Fruit fly (Drosophila melanogaster): ENCODE results near the gene CG18666.

The CG18666 gene

DNA sequence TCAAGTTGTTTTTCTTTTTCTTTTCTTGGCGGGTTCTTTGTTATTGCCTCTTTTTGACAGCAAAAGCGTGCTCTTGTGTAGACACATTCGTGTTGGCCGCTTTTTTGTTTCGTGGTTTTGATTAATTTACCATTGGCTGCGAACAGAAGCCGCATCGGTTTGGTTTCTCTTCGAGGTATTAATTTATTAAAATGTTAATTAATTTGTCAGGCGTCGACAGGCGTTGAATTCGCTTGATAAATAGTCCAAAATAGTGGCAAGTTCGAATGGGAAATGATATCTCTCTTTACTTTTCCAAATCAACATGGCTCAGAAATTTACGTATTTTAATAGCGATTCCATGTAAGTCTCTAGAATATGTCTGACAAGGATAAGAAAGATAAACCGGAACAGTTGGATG, at the start of gene CG18666:
TSS of gene CG18666 (plus strand) at position 301 of the 400 bp plus-strand sequence.
- peak; percentile 20 for TF ChIP-seq CG17801 (GFP tag; optimal IDR thresholded peaks at IDR 0.05; ENCODE audit: partially characterized antibody)

DNA sequence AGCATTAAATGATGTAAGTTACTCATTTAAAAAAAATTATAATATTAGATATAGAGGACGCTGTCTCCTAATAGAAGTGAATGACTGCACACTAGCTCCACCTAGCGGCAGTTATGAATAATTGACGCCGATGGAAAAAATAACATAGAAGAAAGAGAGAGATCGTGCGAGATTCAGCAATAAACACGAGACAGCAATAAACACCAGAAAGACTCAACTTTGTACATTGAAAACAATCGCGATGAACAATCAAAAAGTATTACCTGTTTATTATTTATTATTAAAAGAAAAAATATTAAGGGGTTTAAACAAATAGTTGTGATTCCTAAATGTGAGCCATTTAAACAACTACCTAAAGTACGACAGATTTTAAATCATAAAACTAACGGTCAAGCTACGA, 48.5 kb upstream of the CG18666 start:
- peak; percentile 54 for TF ChIP-seq CG17801 (GFP tag; optimal IDR thresholded peaks at IDR 0.05; ENCODE audit: partially characterized antibody)

DNA sequence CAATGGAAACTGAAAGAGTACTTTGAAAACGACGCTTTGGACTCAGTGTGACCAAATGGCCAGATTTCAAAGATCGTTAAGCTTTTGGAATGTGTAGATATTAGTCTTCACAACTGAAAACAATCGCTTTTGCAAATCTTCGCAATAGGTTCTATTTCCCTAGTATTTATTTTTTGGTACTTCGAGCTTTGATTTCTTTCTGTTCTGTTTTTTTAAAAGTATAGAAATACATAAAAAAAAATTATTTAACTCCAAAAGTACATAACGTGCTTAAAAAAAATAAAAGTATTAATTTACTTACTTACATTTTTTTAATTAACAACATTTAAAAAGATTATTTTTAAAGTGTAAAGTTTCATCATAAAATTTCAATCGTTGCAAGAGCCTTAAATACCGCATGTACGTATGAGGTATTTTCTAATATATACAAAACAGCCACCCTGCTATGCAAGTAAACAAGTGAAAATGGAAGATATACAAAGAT, 47.2 kb upstream of the CG18666 start, which contains the start of the genes piwi and CG12253:
TSS of gene piwi (minus strand) at position 51 of the 484 bp plus-strand sequence.
TSS of gene CG12253 (plus strand) at position 437 of the 484 bp plus-strand sequence.
- peak; percentile 6 for TF ChIP-seq CG17801 (GFP tag; optimal IDR thresholded peaks at IDR 0.05; ENCODE audit: partially characterized antibody)

DNA sequence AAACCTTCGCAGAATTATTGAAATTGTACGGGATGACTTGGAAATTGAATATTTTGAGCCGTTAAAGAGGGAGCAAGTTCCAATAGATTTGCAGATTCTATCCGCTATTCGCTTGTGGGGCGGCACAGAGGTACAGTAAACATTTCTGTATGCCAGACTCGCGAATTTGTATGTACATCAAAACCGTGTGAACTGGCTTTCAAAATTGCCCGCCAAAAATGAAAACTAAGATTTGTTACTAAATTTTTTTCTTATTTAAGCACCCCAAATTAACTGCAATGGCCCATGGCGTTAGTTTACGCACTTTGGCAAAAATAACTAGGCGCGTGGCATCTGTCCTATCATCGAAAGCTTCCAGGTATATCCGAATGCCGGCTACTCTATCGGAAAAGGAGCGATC, 46.6 kb upstream of the CG18666 start:
- TF ChIP-seq CG17801 (GFP tag; optimal IDR thresholded peaks at IDR 0.05; ENCODE audit: partially characterized antibody), result no peak

DNA sequence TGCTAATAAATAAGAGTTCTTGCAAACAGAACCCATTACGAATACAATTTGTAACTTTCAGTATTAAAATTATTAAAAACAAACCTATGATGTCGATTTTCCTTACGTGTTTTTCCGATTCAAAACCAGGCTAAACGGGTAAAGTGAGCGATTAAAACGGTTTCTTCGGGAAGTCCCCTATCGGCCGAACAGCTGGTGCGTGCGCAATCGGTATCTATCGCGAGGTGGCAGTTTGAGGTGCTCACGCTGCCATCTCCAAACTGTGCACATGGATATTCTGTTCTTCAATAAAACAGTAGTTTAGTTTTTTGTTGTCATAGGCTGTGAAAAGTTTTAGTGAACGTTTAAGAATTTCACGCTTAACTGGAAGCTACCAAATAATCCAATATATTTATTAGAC, 45.4 kb upstream of the CG18666 start, which contains the start of gene TTLL4A:
TSS of gene TTLL4A (plus strand) at position 240 of the 400 bp plus-strand sequence.
- peak; percentile 38 for TF ChIP-seq CG17801 (GFP tag; optimal IDR thresholded peaks at IDR 0.05; ENCODE audit: partially characterized antibody)

DNA sequence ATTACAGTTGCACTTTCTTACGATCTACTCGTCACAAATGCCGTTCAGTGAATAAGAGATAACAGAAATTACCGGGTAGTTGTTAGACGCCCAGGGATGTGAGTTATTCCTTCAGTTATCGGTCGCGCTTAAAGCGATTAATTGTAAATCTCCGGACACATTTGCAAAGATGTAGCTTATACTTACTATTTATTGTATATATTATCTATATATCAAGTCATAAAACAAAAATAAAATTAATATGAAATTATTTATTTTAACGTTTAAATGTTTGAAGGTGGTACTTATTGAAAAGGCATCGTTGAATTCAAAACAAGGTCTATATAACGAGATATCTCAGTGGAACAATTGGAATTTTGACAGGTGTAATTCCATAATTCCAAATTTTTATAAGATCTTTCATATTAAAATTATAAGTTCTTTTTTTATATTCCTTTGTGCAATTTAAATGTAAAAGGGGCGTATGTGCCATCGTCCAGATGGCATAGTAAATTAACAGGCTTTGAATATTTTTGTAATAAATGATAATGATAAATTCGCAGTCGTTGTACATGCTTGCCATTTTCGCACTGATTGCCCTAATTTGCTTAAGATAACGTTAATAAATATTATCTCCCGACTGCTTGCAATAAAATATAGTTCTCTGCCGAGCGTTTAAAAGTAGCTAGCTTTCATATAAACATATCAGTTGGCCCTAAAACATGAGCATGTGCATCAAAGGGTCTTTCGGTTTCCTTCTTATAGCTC, 33.0 kb upstream of the CG18666 start, which contains the start of the genes aub and lectin-33A:
TSS of gene aub (minus strand) at position 101 of the 747 bp plus-strand sequence.
TSS of gene lectin-33A (plus strand) at position 697 of the 747 bp plus-strand sequence.
- no peak for TF ChIP-seq CG17801 (GFP tag; optimal IDR thresholded peaks at IDR 0.05; ENCODE audit: partially characterized antibody)

DNA sequence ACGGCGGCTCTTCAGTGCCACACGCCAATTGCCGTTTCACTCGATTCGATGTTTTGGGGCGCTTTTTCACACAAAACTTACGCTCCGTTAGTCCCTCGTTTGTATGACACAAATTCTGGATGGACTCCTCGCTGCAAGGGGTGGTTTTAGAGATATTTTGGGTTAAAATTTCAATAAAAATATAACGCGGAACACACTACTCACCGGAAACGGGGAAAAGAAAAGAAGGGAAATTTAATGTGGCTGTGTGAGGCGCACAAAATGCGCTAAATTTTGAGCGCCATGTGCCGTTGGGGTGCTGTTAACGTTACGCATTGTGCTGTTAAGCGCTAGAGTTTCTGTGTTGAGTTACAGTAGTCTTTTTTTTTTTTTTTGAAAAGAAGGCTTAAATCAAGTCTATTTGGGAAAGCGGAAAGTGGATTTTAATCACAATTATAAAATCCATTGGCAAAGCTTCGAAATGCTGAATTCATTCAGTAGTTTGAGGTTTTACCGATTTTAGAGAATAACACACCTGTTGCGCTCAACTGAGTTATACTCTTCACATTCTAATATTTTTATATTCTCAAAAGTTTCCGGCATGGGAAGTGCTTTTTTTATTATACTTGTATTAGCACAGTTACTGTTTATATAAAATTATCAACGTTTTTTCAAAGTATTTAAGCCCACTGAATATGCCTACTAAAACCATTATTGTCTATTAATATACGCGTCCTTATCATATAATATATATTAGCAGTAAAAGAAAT, 30.5 kb upstream of the CG18666 start, which contains the start of gene RpL9:
TSS of gene RpL9 (minus strand) at position 265 of the 749 bp plus-strand sequence.
- peak; percentile 84 for TF ChIP-seq CG17801 (GFP tag; optimal IDR thresholded peaks at IDR 0.05; ENCODE audit: partially characterized antibody)

DNA sequence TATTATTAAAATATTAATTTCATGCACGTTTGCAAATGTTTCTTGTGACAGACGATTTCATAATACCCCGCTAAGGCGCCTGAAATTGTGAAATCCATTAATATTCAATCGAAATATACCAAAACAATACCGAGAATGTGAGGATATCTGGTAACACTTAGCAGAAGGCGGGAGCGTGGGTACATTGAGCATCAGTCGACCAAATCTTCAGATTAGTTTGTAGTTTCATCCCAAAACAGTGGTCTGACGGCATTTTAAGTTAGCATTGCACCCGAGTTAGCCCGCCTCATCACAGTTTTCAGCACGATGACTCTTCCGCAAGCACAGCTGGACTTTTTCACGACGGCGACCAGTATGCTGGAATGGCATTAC, 29.9 kb upstream of the CG18666 start, which contains the start of gene Nup154:
TSS of gene Nup154 (plus strand) at position 147 of the 372 bp plus-strand sequence.
- no peak for TF ChIP-seq CG17801 (GFP tag; optimal IDR thresholded peaks at IDR 0.05; ENCODE audit: partially characterized antibody)

DNA sequence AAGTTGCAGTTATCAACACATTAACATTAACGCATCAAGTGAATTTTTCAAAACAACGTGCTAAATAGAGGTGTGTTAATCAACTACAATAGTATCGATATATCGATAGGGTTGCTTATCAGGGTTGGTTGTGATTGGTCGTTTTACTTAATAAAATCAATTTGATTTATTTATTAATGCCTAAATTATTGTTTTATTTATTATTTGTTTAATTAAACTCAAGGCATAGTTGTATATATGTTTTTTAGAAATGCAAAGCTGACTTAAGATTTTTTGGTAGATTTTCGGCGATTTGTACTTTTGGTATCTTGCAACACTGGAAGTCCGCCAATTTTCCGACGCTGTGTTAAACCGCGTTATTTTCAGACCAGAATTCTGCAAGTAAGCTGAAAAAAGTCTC, 23.6 kb upstream of the CG18666 start, which contains the start of the genes Art8 and dUTPase:
TSS of gene Art8 (minus strand) at position 88 of the 400 bp plus-strand sequence.
TSS of gene dUTPase (plus strand) at position 314 of the 400 bp plus-strand sequence.
- peak; percentile 69 for TF ChIP-seq CG17801 (GFP tag; optimal IDR thresholded peaks at IDR 0.05; ENCODE audit: partially characterized antibody)

DNA sequence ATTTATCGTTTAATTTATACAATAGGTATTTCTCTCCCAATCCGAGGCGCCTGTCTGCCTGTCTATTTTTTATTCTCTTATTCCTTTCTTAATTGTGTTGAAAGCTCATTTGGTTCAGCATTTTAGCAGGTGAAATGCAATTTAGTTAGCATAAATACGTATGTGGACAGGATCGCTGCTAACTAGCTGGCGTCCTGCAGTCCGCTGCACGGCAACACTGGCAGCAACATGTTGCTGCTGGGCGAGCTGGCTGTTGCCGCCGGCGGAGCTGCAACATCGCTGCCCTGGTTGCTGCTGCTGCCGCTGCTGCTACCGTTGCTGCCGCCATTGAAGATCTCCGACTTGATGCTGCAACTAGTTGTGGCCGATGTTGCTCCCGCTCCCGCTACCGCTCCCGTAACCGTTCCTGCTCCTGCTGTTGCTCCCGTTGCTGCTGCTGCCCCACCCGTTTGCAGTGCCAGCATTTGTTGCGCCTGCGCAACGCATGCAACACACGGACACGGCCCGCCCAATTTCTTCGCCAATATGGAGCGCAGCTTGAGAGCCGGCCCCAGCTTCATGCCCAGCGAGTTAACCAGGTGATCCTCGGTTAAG, 20.5 kb upstream of the CG18666 start:
- no peak for TF ChIP-seq CG17801 (GFP tag; optimal IDR thresholded peaks at IDR 0.05; ENCODE audit: partially characterized antibody)

DNA sequence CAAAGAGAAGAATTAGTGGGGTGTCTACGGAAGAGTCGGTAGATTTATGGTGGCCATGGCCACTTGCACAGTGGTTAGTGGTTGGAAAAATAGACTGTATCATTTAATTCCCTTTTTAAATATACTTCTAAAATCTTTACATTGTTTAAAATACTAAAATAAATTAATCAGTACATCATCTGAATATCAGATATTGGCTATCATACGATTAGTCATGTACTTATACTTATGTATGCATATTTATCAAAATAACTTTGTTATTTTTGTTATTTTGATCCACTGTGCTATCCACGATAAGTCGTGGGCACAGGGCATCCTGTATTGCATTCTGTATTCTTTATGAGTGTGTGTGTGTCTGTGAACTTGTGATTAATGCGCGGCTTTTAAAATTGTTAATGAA, 19.9 kb upstream of the CG18666 start:
- no peak for TF ChIP-seq CG17801 (GFP tag; optimal IDR thresholded peaks at IDR 0.05; ENCODE audit: partially characterized antibody)

DNA sequence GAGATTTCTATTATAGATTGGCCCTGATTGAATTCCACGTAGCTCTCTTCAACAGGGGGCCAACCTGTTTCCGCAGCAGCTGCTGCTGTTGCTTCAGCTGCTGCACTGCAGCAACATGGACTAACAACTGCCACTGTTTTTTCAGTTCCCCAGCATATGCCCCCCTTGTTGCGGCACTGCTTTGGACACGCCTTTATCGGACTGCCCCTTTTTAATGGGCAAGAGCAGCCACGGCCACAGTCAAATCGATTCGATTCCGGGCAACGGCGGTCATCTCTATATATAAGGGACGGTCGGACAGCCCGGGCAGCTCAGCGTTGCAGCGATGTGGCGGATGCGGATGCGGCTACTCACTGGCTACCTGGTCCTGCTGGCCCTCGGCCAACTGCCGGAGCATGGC, 19.3 kb upstream of the CG18666 start, which contains the start of gene Acp32CD:
TSS of gene Acp32CD (plus strand) at position 301 of the 400 bp plus-strand sequence.
- no peak for TF ChIP-seq CG17801 (GFP tag; optimal IDR thresholded peaks at IDR 0.05; ENCODE audit: partially characterized antibody)

DNA sequence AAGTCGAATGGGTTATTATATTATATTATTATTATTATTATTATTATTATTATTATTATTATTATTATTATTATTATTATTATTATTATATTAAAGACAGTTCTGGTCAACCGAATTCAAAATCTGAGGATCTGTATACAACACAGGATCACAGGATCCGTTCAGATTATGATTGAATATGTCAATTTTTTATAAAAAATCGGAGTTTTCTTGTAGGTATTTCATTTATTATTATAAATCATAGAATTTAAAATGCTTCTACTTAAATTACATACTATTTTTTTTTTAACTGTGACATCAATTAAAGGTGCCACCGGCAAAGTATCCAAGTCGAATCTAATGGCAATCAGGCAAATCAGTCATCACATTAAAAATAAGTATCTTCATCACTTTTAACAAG, 17.9 kb upstream of the CG18666 start, which contains the start of gene CG14913:
TSS of gene CG14913 (plus strand) at position 301 of the 400 bp plus-strand sequence.
- no peak for TF ChIP-seq CG17801 (GFP tag; optimal IDR thresholded peaks at IDR 0.05; ENCODE audit: partially characterized antibody)

DNA sequence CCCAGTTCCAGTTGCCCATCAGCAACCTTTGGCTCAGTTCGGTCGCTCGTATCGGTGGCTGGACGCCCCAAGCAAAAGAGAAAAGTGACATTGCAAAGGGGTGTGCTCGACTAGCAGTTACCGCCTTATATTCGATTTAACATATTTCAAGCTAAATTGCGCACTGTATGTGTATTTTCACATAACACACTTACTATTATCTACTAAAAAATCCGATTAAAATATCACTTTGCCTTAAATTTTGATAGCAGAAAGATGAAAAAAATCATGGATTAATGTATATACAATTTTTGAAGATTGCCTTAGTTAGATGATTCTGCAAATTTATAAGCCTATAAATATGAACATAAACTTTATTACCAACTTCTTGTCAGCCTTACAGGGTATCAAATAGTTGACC, 13.0 kb upstream of the CG18666 start:
- no peak for TF ChIP-seq CG17801 (GFP tag; optimal IDR thresholded peaks at IDR 0.05; ENCODE audit: partially characterized antibody)

DNA sequence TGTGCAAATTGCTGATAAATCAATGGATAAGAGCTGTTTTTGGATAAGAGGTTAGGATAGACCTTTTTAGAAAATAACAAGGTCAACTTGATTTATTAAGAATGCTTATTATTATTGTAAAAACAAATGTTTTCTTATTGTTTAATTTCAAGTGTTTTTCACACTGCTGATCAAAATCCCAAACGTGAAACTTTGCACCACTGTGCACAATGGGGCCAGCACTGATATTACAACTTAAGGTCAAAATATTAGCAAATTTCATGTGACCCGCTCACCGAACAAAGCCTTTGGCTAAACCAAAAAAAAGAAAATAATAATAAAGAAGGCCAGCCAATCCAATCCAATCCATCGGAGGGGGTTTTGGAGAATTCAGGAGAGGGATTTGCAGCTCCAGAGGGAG, 11.8 kb upstream of the CG18666 start:
- no peak for TF ChIP-seq CG17801 (GFP tag; optimal IDR thresholded peaks at IDR 0.05; ENCODE audit: partially characterized antibody)
